Fruit fly (Drosophila melanogaster) whole organism, adult: ENCODE results near the gene Chc.

Experiments used
- CG11617 ChIP-seq: fragments of 200-800 bp; sonication (Bioruptor generic); optimal IDR thresholded peaks from 2 replicates; lab custom pipeline; 2017; ENCODE audit warnings: mild to moderate bottlenecking, missing biosample characterization, missing genetic modification reagents, missing genetic modification characterization
- CG12768 ChIP-seq: fragments of 200-800 bp; sonication (Bioruptor generic); optimal IDR thresholded peaks from 2 replicates; lab custom pipeline; 2017; ENCODE audit warnings: missing biosample characterization, missing genetic modification characterization, mild to moderate bottlenecking, moderate library complexity, missing genetic modification reagents
- CG14711 ChIP-seq: fragments of 200-800 bp; sonication (Bioruptor generic); optimal IDR thresholded peaks from 2 replicates; lab custom pipeline; 2018; ENCODE audit warnings: missing biosample characterization, mild to moderate bottlenecking, missing genetic modification characterization, moderate library complexity
- CG1620 ChIP-seq: fragments of 200-800 bp; sonication (Bioruptor generic); optimal IDR thresholded peaks from 2 replicates; lab custom pipeline; 2016; ENCODE audit warnings: missing biosample characterization, missing genetic modification characterization
- CG33017 ChIP-seq: fragments of 200-800 bp; sonication (Bioruptor generic); optimal IDR thresholded peaks from 2 replicates; lab custom pipeline; 2018; ENCODE audit warnings: missing biosample characterization, mild to moderate bottlenecking, missing genetic modification characterization, moderate library complexity
- CG5204 ChIP-seq: fragments of 200-800 bp; sonication (Bioruptor generic); optimal IDR thresholded peaks from 2 replicates; lab custom pipeline; 2016; ENCODE audit warnings: missing biosample characterization, missing genetic modification characterization
- CG7045 ChIP-seq: fragments of 200-800 bp; sonication (Bioruptor generic); optimal IDR thresholded peaks from 2 replicates; lab custom pipeline; 2017; ENCODE audit warnings: missing biosample characterization, mild to moderate bottlenecking, missing genetic modification characterization
- CG7101 ChIP-seq: fragments of 200-800 bp; sonication (Bioruptor generic); optimal IDR thresholded peaks from 2 replicates; lab custom pipeline; 2018; ENCODE audit warnings: missing biosample characterization, mild to moderate bottlenecking, missing genetic modification characterization, moderate library complexity
- Clk ChIP-seq: fragments of 200-800 bp; sonication (Bioruptor generic); optimal IDR thresholded peaks from 2 replicates; lab custom pipeline; 2017; ENCODE audit warnings: missing biosample characterization, missing genetic modification characterization
- Crg-1 ChIP-seq: fragments of 200-800 bp; sonication (Bioruptor generic); optimal IDR thresholded peaks from 2 replicates; lab custom pipeline; 2016; ENCODE audit warnings: missing biosample characterization, missing genetic modification characterization
- Hr96 ChIP-seq: fragments of 200-800 bp; sonication (Bioruptor generic); optimal IDR thresholded peaks from 2 replicates; lab custom pipeline; 2016; ENCODE audit warnings: missing biosample characterization, missing genetic modification characterization
- Mnt ChIP-seq: fragments of 200-800 bp; sonication (Bioruptor generic); optimal IDR thresholded peaks from 2 replicates; lab custom pipeline; 2016; ENCODE audit warnings: missing biosample characterization, mild to moderate bottlenecking, missing genetic modification characterization
- bab1 ChIP-seq: fragments of 200-800 bp; sonication (Bioruptor generic); optimal IDR thresholded peaks from 3 replicates; lab custom pipeline; 2019; ENCODE audit warnings: missing biosample characterization, mild to moderate bottlenecking, missing genetic modification characterization, moderate library complexity
- cic ChIP-seq: fragments of 200-800 bp; sonication (Bioruptor generic); optimal IDR thresholded peaks from 2 replicates; lab custom pipeline; 2017; ENCODE audit warnings: missing biosample characterization, mild to moderate bottlenecking, missing genetic modification characterization, moderate library complexity
- cnc ChIP-seq, 2 experiments: fragments of >200 bp; optimal IDR thresholded peaks; 2 replicates each; lab custom pipeline; 2017
- kay ChIP-seq: fragments of 200-800 bp; sonication (Bioruptor generic); peaks from one replicate; lab custom pipeline; 2016; ENCODE audit warnings: missing biosample characterization, missing genetic modification characterization, borderline replicate concordance
- ovo ChIP-seq: fragments of 200-800 bp; sonication (Bioruptor generic); optimal IDR thresholded peaks from 2 replicates; lab custom pipeline; 2016; ENCODE audit warnings: missing biosample characterization, missing genetic modification characterization
- pad ChIP-seq: fragments of 200-800 bp; sonication (Bioruptor generic); optimal IDR thresholded peaks from 3 replicates; lab custom pipeline; 2017; ENCODE audit warnings: missing biosample characterization, missing genetic modification characterization, mild to moderate bottlenecking, moderate library complexity, missing genetic modification reagents
- tj ChIP-seq: fragments of 200-800 bp; sonication (Bioruptor generic); optimal IDR thresholded peaks from 3 replicates; lab custom pipeline; 2017; ENCODE audit warnings: missing biosample characterization, mild to moderate bottlenecking, missing genetic modification characterization, moderate library complexity
- toe ChIP-seq: fragments of 200-800 bp; sonication (Bioruptor generic); optimal IDR thresholded peaks from 2 replicates; lab custom pipeline; 2016; ENCODE audit warnings: missing biosample characterization, missing genetic modification characterization

Gene Chc

DNA sequence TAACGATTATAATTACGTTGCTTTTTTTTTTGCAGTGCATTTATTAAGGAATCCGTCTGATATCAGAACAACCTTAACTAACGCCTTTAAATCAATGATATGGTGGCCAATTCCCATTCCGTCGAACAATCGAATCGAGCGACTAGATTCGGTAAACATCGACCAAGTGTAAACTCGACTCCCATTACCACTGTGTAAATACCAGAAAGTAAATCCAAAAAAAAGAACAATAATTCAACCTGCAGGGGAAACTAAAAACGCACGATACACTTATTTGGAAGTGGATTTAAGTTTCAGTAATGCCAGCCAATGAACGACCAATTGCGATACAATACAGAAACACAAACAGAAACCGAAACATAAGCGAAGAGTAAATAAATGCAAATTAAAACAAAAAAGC lies 29.8 kb downstream of the Chc start:
- peak; percentile 42 for TF ChIP-seq pad
- TF ChIP-seq tj (GFP tag; lab: Kevin White, UChicago) = peak; percentile 42
- TF ChIP-seq CG14711 (tag; lab: Kevin White, UChicago) = no peak

DNA sequence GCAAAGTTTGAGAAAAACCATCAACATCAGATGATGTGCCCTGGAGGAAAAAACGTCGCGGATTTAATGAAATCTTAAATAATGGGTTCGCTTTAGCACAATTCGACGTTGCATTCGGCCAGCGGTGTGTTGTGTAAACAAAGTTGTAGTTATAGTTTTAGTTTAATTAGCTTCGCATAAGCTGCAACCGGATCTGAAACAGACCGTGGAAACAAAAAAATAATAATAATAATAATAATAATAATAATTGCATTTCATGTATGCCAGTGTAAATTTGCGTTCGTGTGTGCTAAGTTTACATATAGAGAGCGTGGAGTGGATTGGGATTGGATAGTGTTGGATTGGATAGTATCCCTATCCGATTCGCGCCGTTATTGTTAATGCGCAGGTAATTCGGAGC lies 30.5 kb downstream of the Chc start:
- TF ChIP-seq toe (GFP tag; lab: Kevin White, UChicago) (no peak), Hr96 (GFP tag; lab: Kevin White, UChicago) (no peak), CG14711 (tag; lab: Kevin White, UChicago) (peak; percentile 19)

DNA sequence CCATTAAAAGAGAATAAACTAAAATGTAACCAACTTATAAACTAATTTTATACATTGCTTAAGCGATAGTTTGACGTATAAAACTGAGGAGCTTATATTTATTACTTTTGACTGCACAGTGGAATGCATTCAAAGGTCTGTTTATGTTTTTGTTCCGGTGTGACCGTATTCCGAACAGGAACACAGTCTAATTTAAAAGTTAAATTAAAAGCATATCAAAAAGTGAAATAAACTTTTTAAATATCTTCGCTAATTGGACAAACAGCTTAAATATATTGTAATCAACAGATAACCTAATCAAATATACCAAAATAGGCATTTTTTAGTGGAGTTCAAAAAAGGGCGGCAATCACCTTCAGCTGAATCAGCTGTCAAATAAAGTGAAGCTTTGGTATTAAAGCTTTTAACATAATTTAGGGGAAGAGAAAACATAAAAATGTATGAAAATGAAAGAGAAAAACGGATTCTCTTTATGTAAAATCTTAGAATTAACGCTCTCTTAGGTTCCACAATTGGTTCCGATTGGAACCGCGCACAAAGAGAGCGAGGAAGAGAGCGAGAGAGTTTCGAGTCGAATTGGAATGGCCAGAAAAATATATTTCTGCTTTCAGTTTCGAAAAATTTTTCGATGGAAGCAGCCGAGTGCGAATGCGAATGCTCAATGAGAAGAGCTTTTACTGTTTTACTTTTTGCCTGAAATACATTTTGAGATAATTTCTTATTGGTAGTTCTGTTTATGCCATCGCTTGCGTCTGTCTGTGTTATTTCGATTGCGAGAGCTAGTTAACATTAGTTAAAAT lies 31.3 kb downstream of the Chc start, which contains the start of the genes PGRP-LE and sd:
Gene PGRP-LE, minus strand, starts transcription at position 117 of the 800 bp plus-strand sequence.
Gene sd, plus strand, starts transcription at position 607 of the 800 bp plus-strand sequence.
- TF ChIP-seq CG33017 (tag; lab: Kevin White, UChicago) (no peak), tj (GFP tag; lab: Kevin White, UChicago) (no peak), kay (GFP tag; lab: Kevin White, UChicago) (peak; percentile 85), bab1 (GFP tag; lab: Kevin White, UChicago) (peak; percentile 18), CG14711 (tag; lab: Kevin White, UChicago) (peak; percentile 61), CG5204 (GFP tag; lab: Kevin White, UChicago) (no peak), Clk (no peak), CG7045 (GFP tag; lab: Kevin White, UChicago) (no peak), pad (no peak)

DNA sequence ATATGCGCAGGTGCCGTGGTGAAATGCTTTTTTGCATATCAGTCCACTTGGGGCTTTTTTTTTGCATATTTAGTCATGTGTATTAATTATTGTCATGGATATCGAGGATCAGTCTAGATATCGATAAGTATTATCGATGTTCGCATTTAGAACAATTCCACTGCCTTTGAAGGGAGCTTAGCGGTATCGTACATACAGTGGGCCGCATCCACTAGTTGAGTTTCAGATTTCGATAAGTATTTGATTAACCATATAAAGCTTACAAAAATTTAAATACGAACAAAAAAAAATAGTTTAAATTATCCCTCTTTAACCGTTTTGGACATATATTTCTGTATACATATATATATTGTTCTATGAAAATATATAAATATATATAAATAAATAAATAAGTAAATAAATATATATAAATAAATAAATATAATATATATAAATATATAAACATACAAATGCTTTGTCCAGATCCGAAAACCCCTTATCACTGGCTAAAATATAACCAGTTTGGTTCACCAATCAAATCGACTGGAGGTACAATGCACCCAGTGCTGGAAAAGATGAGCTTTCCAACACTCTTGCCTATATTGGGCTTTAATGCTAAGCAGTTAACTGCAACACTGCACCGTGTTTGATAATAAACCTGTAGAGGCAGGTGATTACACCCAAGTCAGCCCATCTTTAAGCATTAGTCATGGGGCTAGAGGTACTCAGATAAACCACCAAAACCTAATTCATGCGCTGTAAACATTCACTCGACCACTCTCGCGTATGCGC lies 32.2 kb downstream of the Chc start:
- peak; percentile 54 for TF ChIP-seq CG14711 (tag; lab: Kevin White, UChicago)
- no peak for TF ChIP-seq Hr96 (GFP tag; lab: Kevin White, UChicago)
- TF ChIP-seq kay (GFP tag; lab: Kevin White, UChicago) = no peak
- no peak for TF ChIP-seq Mnt (GFP tag; lab: Kevin White, UChicago)
- TF ChIP-seq CG11617 (GFP tag; lab: Kevin White, UChicago) = peak; percentile 34
- TF ChIP-seq toe (GFP tag; lab: Kevin White, UChicago) = no peak
- peak; percentile 22 for TF ChIP-seq CG1620
- TF ChIP-seq bab1 (GFP tag; lab: Kevin White, UChicago) = peak; percentile 37
- no peak for TF ChIP-seq Clk
- TF ChIP-seq cnc (optimal IDR thresholded peaks at IDR 0.05; lab: Kevin White, UChicago) = no peak
- TF ChIP-seq Crg-1 (GFP tag; lab: Kevin White, UChicago) = no peak
- peak; percentile 6 for TF ChIP-seq pad
- no peak for TF ChIP-seq CG7045 (GFP tag; lab: Kevin White, UChicago)
- peak; percentile 67 for TF ChIP-seq CG7101 (tag; lab: Kevin White, UChicago)

DNA sequence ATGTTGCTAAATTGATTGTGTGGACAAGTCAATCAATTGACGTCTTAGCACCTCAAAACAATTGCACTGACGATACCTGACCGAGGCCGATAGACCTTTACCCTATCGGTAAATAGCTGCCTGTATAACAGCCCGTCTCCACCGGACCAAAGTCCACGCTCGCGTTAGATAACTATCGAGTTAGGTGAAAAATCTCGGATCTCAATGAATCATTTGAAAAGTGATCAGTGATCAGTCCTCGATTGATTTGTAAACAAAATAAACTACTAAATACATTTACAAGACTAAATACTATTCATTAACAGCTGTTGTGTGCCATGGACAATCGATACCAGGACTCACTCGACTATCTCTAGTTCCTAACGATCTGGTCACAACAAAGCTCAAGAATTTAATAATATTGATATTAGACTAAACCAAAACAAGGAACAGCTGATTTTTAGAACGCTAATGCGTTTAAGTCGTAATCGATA lies 36.2 kb downstream of the Chc start, which contains the start of the genes sordd2 and CG15602:
Gene sordd2, minus strand, starts transcription at position 78 of the 473 bp plus-strand sequence.
Gene CG15602, plus strand, starts transcription at position 342 of the 473 bp plus-strand sequence.
- TF ChIP-seq kay (GFP tag; lab: Kevin White, UChicago) (peak; percentile 57), toe (GFP tag; lab: Kevin White, UChicago) (peak; percentile 13)

DNA sequence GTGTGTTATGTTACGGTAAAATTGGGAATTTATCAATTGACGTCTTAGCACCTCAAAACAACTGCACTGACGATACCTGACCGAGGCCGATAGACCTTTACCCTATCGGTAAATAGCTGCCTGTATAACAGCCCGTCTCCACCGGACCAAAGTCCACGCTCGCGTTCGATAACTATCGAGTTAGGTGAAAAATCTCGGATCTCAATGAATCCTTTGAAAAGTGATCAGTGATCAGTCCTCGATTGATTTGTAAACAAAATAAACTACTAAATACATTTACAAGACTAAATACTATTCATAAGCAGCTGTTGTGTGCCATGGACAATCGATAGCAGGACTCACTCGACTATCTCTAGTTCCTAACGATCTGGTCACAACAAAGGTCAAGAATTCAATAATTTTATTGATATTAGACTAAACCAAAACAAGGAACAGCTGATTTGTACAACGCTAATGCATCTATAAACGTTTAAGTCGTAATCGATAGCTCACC lies 39.3 kb downstream of the Chc start, which contains the start of gene sordd1:
Gene sordd1, minus strand, starts transcription at position 78 of the 493 bp plus-strand sequence.
- peak; percentile 34 for TF ChIP-seq toe (GFP tag; lab: Kevin White, UChicago)

DNA sequence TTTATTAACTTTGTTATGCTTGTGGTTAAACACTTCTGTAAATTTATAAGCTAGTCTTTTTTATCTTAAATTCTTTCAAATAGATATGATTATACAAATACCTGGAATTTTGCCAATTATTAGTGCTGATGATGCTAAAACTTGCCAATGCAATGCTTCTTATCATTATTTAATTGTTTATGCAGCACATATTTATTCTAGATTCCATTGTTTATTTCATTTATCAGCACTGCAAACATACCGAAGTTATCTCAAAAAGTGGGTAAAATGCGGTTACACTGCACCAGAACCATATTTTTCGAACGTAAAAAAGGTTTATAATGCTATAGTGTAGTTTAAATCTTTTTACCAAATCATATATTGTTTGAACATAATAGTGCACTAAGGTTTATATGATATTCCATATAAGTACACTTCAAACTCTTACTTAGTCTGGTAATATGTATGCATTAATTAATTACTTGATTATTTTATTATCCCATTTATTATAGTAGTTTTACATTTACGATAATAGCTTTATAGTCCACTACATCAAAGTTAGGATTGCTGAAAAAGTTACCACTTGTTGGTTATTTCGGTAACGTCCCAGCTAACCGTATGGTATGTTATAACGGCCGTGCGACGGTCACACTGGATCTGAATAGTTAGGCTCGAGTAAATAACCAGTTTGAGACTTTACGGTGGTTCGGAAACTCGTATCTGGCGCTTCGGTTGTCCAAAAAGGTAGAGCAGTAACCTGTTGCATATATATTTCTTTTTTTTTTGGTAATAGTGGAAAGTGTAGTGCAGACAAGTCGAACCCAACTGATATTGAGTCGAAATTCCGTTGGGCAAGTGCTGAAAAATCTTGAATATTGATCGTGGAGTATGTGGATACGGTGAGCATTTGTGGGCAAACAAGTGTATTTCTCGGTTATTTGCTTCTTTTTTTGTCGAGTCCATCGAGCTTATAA lies 46.8 kb downstream of the Chc start, which contains the start of gene Rhp:
Gene Rhp, plus strand, starts transcription at position 663 of the 953 bp plus-strand sequence.
- TF ChIP-seq Clk (no peak), ovo (GFP tag; lab: Kevin White, UChicago) (peak; percentile 29), CG7045 (GFP tag; lab: Kevin White, UChicago) (peak; percentile 33), Hr96 (GFP tag; lab: Kevin White, UChicago) (no peak), CG33017 (tag; lab: Kevin White, UChicago) (peak; percentile 41), bab1 (GFP tag; lab: Kevin White, UChicago) (peak; percentile 24), CG5204 (GFP tag; lab: Kevin White, UChicago) (no peak), cnc (optimal IDR thresholded peaks at IDR 0.05; lab: Kevin White, UChicago) (no peak), toe (GFP tag; lab: Kevin White, UChicago) (no peak), Crg-1 (GFP tag; lab: Kevin White, UChicago) (peak; percentile 51), cic (GFP tag; lab: Kevin White, UChicago) (peak; percentile 70), kay (GFP tag; lab: Kevin White, UChicago) (no peak), CG12768 (GFP tag; lab: Kevin White, UChicago) (peak; percentile 45), Mnt (GFP tag; lab: Kevin White, UChicago) (peak; percentile 47), CG7101 (tag; lab: Kevin White, UChicago) (peak; percentile 88), CG11617 (GFP tag; lab: Kevin White, UChicago) (peak; percentile 62), CG14711 (tag; lab: Kevin White, UChicago) (peak; percentile 62), CG1620 (peak; percentile 20), tj (GFP tag; lab: Kevin White, UChicago) (peak; percentile 68), pad (peak; percentile 48)
